Worm (Caenorhabditis elegans) whole organism, early embryonic: ENCODE measurements around the gene ceh-76.
A peak's percentile ranks its signal among the peaks of the same experiment; 100 is the strongest.

ENCODE experiments used
- B0310.2 ChIP-seq: sonication (generic microtip); optimal IDR thresholded peaks from 2 replicates; lab custom pipeline; 2016; ENCODE audit warnings: mild to moderate bottlenecking, missing genetic modification characterization, missing compliant biosample characterization
- ama-1 ChIP-seq: fragments of 150-350 bp; optimal IDR thresholded peaks from 2 replicates; lab custom pipeline; 2014
- ceh-13 ChIP-seq: fragments of 200-800 bp; sonication (Bioruptor generic); optimal IDR thresholded peaks from 2 replicates; lab custom pipeline; 2018; ENCODE audit warnings: mild to moderate bottlenecking, missing genetic modification characterization, missing compliant biosample characterization
- ets-7 ChIP-seq: sonication (generic microtip); optimal IDR thresholded peaks from 2 replicates; lab custom pipeline; 2016; ENCODE audit warnings: missing genotype, missing genetic modification characterization, missing compliant biosample characterization
- flt-1 ChIP-seq: fragments of 200-800 bp; sonication (Bioruptor generic); IDR thresholded peaks from 2 replicates; pipeline ENCODE4 v1.3.6; 2022; ENCODE audit warnings: missing genetic modification characterization, missing compliant biosample characterization
- hmbx-1 ChIP-seq: sonication (generic microtip); optimal IDR thresholded peaks from 2 replicates; lab custom pipeline; 2016; ENCODE audit warnings: mild to moderate bottlenecking, missing genetic modification characterization, missing compliant biosample characterization
- scrt-1 ChIP-seq: fragments of 200-800 bp; sonication (Bioruptor generic); IDR thresholded peaks from 2 replicates; pipeline ENCODE4 v1.3.6; 2022; ENCODE audit warnings: missing genetic modification characterization, missing compliant biosample characterization
- tbx-11 ChIP-seq: fragments of 200-800 bp; sonication (Bioruptor generic); IDR thresholded peaks from 2 replicates; pipeline ENCODE4 v1.3.6; 2022; ENCODE audit warnings: missing genetic modification characterization, missing compliant biosample characterization
- tbx-37 ChIP-seq: fragments of 200-800 bp; sonication (Bioruptor generic); conservative IDR thresholded peaks from 2 replicates; pipeline ENCODE4 v1.3.6; 2022; ENCODE audit warnings: missing genetic modification reagents, missing genetic modification characterization, missing compliant biosample characterization
- tra-4 ChIP-seq: sonication (generic microtip); optimal IDR thresholded peaks from 2 replicates; lab custom pipeline; 2017; ENCODE audit warnings: missing genetic modification characterization, missing compliant biosample characterization

- no peak for TF ChIP-seq flt-1 (GFP tag; lab: Robert Waterston, UW)
- TF ChIP-seq ama-1 (lab: Kevin White, UChicago), result no peak
- TF ChIP-seq scrt-1 (GFP tag; lab: Robert Waterston, UW), result no peak
- TF ChIP-seq tbx-37 (GFP tag; lab: Robert Waterston, UW), result no peak
- peak; percentile 74 for TF ChIP-seq B0310.2
- no peak for TF ChIP-seq tra-4 (tag; lab: Kevin White, UChicago)
- TF ChIP-seq tbx-11, result no peak
- no peak for TF ChIP-seq ceh-13
- no peak for TF ChIP-seq ets-7 (tag; lab: Kevin White, UChicago)
- TF ChIP-seq hmbx-1 (tag; lab: Kevin White, UChicago), result no peak
Measured at ce11 chrV:7978798-7979197, 15.7 kb downstream of the ceh-76 start.
